Fruit fly (Drosophila melanogaster) whole organism, embryonic: ENCODE data around the gene RhoGAP100F.

ENCODE experiments used
- Bgb ChIP-seq: fragments of 200-800 bp; sonication (Bioruptor generic); IDR thresholded peaks from 2 replicates; pipeline ENCODE4 v1.3.6; 2022; ENCODE audit warnings: missing biosample characterization, missing genetic modification characterization; ENCODE audit not compliant: partially characterized antibody
- C15 ChIP-seq: fragments of 200-800 bp; sonication (Bioruptor generic); IDR thresholded peaks from 3 replicates; pipeline ENCODE4 v1.3.6; 2022; ENCODE audit warnings: missing biosample characterization, missing genetic modification characterization
- CG10147 ChIP-seq: fragments of 200-800 bp; sonication (Bioruptor generic); optimal IDR thresholded peaks from 2 replicates; lab custom pipeline; 2019; ENCODE audit warnings: missing biosample characterization, mild to moderate bottlenecking, missing genetic modification characterization, moderate library complexity
- CG10979 ChIP-seq: fragments of 200-800 bp; sonication (Bioruptor generic); optimal IDR thresholded peaks from 2 replicates; lab custom pipeline; 2018; ENCODE audit warnings: missing biosample characterization, mild to moderate bottlenecking, missing genetic modification characterization, moderate library complexity
- CG13287 ChIP-seq: fragments of 200-800 bp; sonication (Bioruptor generic); IDR thresholded peaks from 2 replicates; pipeline ENCODE4 v1.3.6; 2022; ENCODE audit warnings: missing biosample characterization, missing genetic modification characterization; ENCODE audit not compliant: partially characterized antibody
- CG16779 ChIP-seq: fragments of 200-800 bp; sonication (Bioruptor generic); IDR thresholded peaks from 2 replicates; pipeline ENCODE4 v1.3.6; 2022; ENCODE audit warnings: missing biosample characterization, missing genetic modification characterization
- CG16813 ChIP-seq: fragments of 200-800 bp; sonication (Bioruptor generic); IDR thresholded peaks from 3 replicates; pipeline ENCODE4 v1.3.6; 2022; ENCODE audit warnings: missing biosample characterization, missing genetic modification characterization; ENCODE audit not compliant: partially characterized antibody
- CG17359 ChIP-seq: fragments of 200-800 bp; sonication (Bioruptor generic); optimal IDR thresholded peaks from 3 replicates; lab custom pipeline; 2018; ENCODE audit warnings: missing biosample characterization, mild to moderate bottlenecking, missing genetic modification characterization, moderate library complexity
- CG17568 ChIP-seq: fragments of 200-800 bp; sonication (Bioruptor generic); optimal IDR thresholded peaks from 2 replicates; lab custom pipeline; 2018; ENCODE audit warnings: missing biosample characterization, mild to moderate bottlenecking, missing genetic modification characterization, moderate library complexity
- CG18599 ChIP-seq: fragments of 200-800 bp; sonication (Bioruptor generic); optimal IDR thresholded peaks from 3 replicates; lab custom pipeline; 2017; ENCODE audit warnings: missing biosample characterization, missing genetic modification characterization, mild to moderate bottlenecking, moderate library complexity, missing genetic modification reagents
- CG2116 ChIP-seq: fragments of 200-800 bp; sonication (Bioruptor generic); optimal IDR thresholded peaks from 3 replicates; lab custom pipeline; 2018; ENCODE audit warnings: missing biosample characterization, mild to moderate bottlenecking, missing genetic modification characterization
- CG2678 ChIP-seq: fragments of 200-800 bp; sonication (Bioruptor generic); optimal IDR thresholded peaks from 3 replicates; lab custom pipeline; 2019; ENCODE audit warnings: missing biosample characterization, mild to moderate bottlenecking, missing genetic modification characterization, moderate library complexity
- CG3065 ChIP-seq: fragments of 200-800 bp; sonication (Bioruptor generic); optimal IDR thresholded peaks from 2 replicates; lab custom pipeline; 2016; ENCODE audit warnings: missing biosample characterization, missing genetic modification characterization
- CG31224 ChIP-seq: fragments of 200-800 bp; sonication (Bioruptor generic); IDR thresholded peaks from 2 replicates; pipeline ENCODE4 v1.3.6; 2022; ENCODE audit warnings: missing biosample characterization, missing genetic modification characterization
- CG3407 ChIP-seq: fragments of 200-800 bp; sonication (Bioruptor generic); optimal IDR thresholded peaks from 2 replicates; lab custom pipeline; 2018; ENCODE audit warnings: missing biosample characterization, mild to moderate bottlenecking, missing genetic modification characterization
- CG4617 ChIP-seq: fragments of 200-800 bp; sonication (Bioruptor generic); optimal IDR thresholded peaks from 3 replicates; lab custom pipeline; 2016; ENCODE audit warnings: missing biosample characterization, missing genetic modification characterization, borderline replicate concordance
- CG5245 ChIP-seq: fragments of 200-800 bp; sonication (Bioruptor generic); optimal IDR thresholded peaks from 3 replicates; lab custom pipeline; 2016; ENCODE audit warnings: missing biosample characterization, missing genetic modification characterization
- CG5953 ChIP-seq: fragments of 200-800 bp; sonication (Bioruptor generic); IDR thresholded peaks from 2 replicates; pipeline ENCODE4 v1.3.6; 2022; ENCODE audit warnings: missing biosample characterization, missing genetic modification characterization
- CG6689 ChIP-seq: fragments of 200-800 bp; sonication (Bioruptor generic); IDR thresholded peaks from 2 replicates; pipeline ENCODE4 v1.3.6; 2022; ENCODE audit warnings: missing biosample characterization, missing genetic modification characterization
- CG8478 ChIP-seq: fragments of >200 bp; optimal IDR thresholded peaks from 2 replicates; lab custom pipeline; 2018
- CHES-1-like ChIP-seq: fragments of 200-800 bp; sonication (Bioruptor generic); optimal IDR thresholded peaks from 2 replicates; lab custom pipeline; 2016; ENCODE audit warnings: missing biosample characterization, missing genetic modification characterization
- Deaf1 ChIP-seq: fragments of 200-800 bp; optimal IDR thresholded peaks from 3 replicates; lab custom pipeline; 2019; ENCODE audit warnings: missing biosample characterization, mild to moderate bottlenecking, missing genetic modification characterization, moderate library complexity
- Dp ChIP-seq: fragments of 200-800 bp; sonication (Bioruptor generic); optimal IDR thresholded peaks from 2 replicates; lab custom pipeline; 2018; ENCODE audit warnings: missing biosample characterization, mild to moderate bottlenecking, missing genetic modification characterization, moderate library complexity
- H15 ChIP-seq: fragments of 200-800 bp; sonication (Bioruptor generic); IDR thresholded peaks from 3 replicates; pipeline ENCODE4 v1.3.6; 2022; ENCODE audit warnings: missing biosample characterization, missing genetic modification characterization
- HLHmδ ChIP-seq: fragments of 200-800 bp; sonication (Bioruptor generic); optimal IDR thresholded peaks from 2 replicates; lab custom pipeline; 2018; ENCODE audit warnings: missing biosample characterization, mild to moderate bottlenecking, missing genetic modification characterization, moderate library complexity
- HmgD ChIP-seq: fragments of 200-800 bp; sonication (Bioruptor generic); optimal IDR thresholded peaks from 3 replicates; lab custom pipeline; 2016; ENCODE audit warnings: missing biosample characterization, missing genetic modification characterization
- Lpt ChIP-seq: fragments of >200 bp; optimal IDR thresholded peaks from 2 replicates; lab custom pipeline; 2018; ENCODE audit warnings: missing biosample characterization, missing genetic modification characterization
- Meics ChIP-seq: fragments of 200-800 bp; sonication (Bioruptor generic); optimal IDR thresholded peaks from 2 replicates; lab custom pipeline; 2017; ENCODE audit warnings: missing biosample characterization, mild to moderate bottlenecking, missing genetic modification characterization
- Nf-YC ChIP-seq: fragments of 200-800 bp; optimal IDR thresholded peaks from 3 replicates; lab custom pipeline; 2019; ENCODE audit warnings: missing biosample characterization, mild to moderate bottlenecking, missing genetic modification characterization, moderate library complexity
- Oaz ChIP-seq: fragments of 200-800 bp; sonication (Bioruptor generic); IDR thresholded peaks from 2 replicates; pipeline ENCODE4 v1.3.6; 2022; ENCODE audit warnings: missing biosample characterization, missing genetic modification characterization
- Poxn ChIP-seq: fragments of 200-800 bp; sonication (Bioruptor generic); IDR thresholded peaks from 2 replicates; pipeline ENCODE4 v1.3.6; 2022; ENCODE audit warnings: missing biosample characterization, missing genetic modification characterization
- Spps ChIP-seq: fragments of 200-800 bp; sonication (Bioruptor generic); optimal IDR thresholded peaks from 2 replicates; lab custom pipeline; 2018; ENCODE audit warnings: missing biosample characterization, mild to moderate bottlenecking, missing genetic modification characterization
- Ssrp ChIP-seq: fragments of 200-800 bp; sonication (Bioruptor generic); optimal IDR thresholded peaks from 2 replicates; lab custom pipeline; 2018; ENCODE audit warnings: missing biosample characterization, mild to moderate bottlenecking, missing genetic modification characterization, moderate library complexity
- al ChIP-seq: fragments of 200-800 bp; sonication (Bioruptor generic); IDR thresholded peaks from 2 replicates; pipeline ENCODE4 v1.3.6; 2022; ENCODE audit warnings: missing biosample characterization, missing genetic modification characterization
- ap ChIP-seq: fragments of 200-800 bp; sonication (Bioruptor generic); IDR thresholded peaks from 2 replicates; pipeline ENCODE4 v1.3.6; 2022; ENCODE audit warnings: missing biosample characterization, missing genetic modification characterization
- caup ChIP-seq: fragments of 200-800 bp; sonication (Bioruptor generic); optimal IDR thresholded peaks from 3 replicates; lab custom pipeline; 2017; ENCODE audit warnings: missing biosample characterization, mild to moderate bottlenecking, missing genetic modification characterization, moderate library complexity; ENCODE audit not compliant: severe bottlenecking
- cg ChIP-seq: fragments of 200-800 bp; sonication (Bioruptor generic); optimal IDR thresholded peaks from 3 replicates; lab custom pipeline; 2019; ENCODE audit warnings: missing biosample characterization, mild to moderate bottlenecking, missing genetic modification characterization, moderate library complexity
- chm ChIP-seq: fragments of 200-800 bp; sonication (Bioruptor generic); IDR thresholded peaks from 2 replicates; pipeline ENCODE4 v1.3.6; 2022; ENCODE audit warnings: missing biosample characterization, missing genetic modification characterization
- crp ChIP-seq, 2 experiments: fragments of 200-800 bp; sonication (Bioruptor generic); optimal IDR thresholded peaks; 2 replicates in 1 of 2; 3 replicates in 1 of 2; lab custom pipeline; 2017; ENCODE audit warnings: missing biosample characterization in 2 of 2, missing genetic modification characterization in 2 of 2, mild to moderate bottlenecking in 1 of 2, moderate library complexity in 1 of 2
- ems ChIP-seq: fragments of 200-800 bp; sonication (Bioruptor generic); optimal IDR thresholded peaks from 3 replicates; lab custom pipeline; 2016; ENCODE audit warnings: missing biosample characterization, missing genetic modification characterization
- fd3F ChIP-seq: fragments of 200-800 bp; sonication (Bioruptor generic); optimal IDR thresholded peaks from 2 replicates; lab custom pipeline; 2018; ENCODE audit warnings: missing biosample characterization, mild to moderate bottlenecking, missing genetic modification characterization, moderate library complexity
- her ChIP-seq: fragments of 200-800 bp; sonication (Bioruptor generic); optimal IDR thresholded peaks from 2 replicates; lab custom pipeline; 2016; ENCODE audit warnings: missing biosample characterization, missing genetic modification characterization
- mam ChIP-seq: fragments of 200-800 bp; sonication (Bioruptor generic); optimal IDR thresholded peaks from 3 replicates; lab custom pipeline; 2016; ENCODE audit warnings: missing biosample characterization, missing genetic modification characterization
- oc ChIP-seq: fragments of 200-800 bp; sonication (Bioruptor generic); optimal IDR thresholded peaks from 2 replicates; lab custom pipeline; 2018; ENCODE audit warnings: missing biosample characterization, mild to moderate bottlenecking, missing genetic modification characterization, moderate library complexity
- odd ChIP-seq: fragments of 200-800 bp; sonication (Bioruptor generic); optimal IDR thresholded peaks from 2 replicates; lab custom pipeline; 2017; ENCODE audit warnings: missing biosample characterization, mild to moderate bottlenecking, missing genetic modification characterization
- pnt ChIP-seq: fragments of 200-800 bp; sonication (Bioruptor generic); optimal IDR thresholded peaks from 3 replicates; lab custom pipeline; 2016; ENCODE audit warnings: missing biosample characterization, missing genetic modification characterization
- run ChIP-seq: fragments of 200-800 bp; sonication (Bioruptor generic); optimal IDR thresholded peaks from 3 replicates; lab custom pipeline; 2018; ENCODE audit warnings: missing biosample characterization, mild to moderate bottlenecking, missing genetic modification characterization
- salm ChIP-seq: fragments of 200-800 bp; sonication (Bioruptor generic); optimal IDR thresholded peaks from 2 replicates; lab custom pipeline; 2018; ENCODE audit warnings: missing biosample characterization, mild to moderate bottlenecking, missing genetic modification characterization
- sens ChIP-seq: fragments of 200-800 bp; sonication (Bioruptor generic); peaks from one replicate; lab custom pipeline; 2016; ENCODE audit warnings: missing biosample characterization, missing genetic modification characterization
- unpg ChIP-seq: fragments of 200-800 bp; sonication (Bioruptor generic); optimal IDR thresholded peaks from 3 replicates; lab custom pipeline; 2018; ENCODE audit warnings: missing biosample characterization, mild to moderate bottlenecking, missing genetic modification characterization, moderate library complexity

The RhoGAP100F gene

dm6 chr3R:31771790-31772576 is 40.4 kb upstream of the RhoGAP100F start, which contains the start of the genes betaGlu and sip3 (continued):
- TF ChIP-seq fd3F (no peak), her (GFP tag; lab: Kevin White, UChicago) (no peak), CG31224 (GFP tag; lab: Robert Waterston, UW) (no peak), Spps (tag; lab: Kevin White, UChicago) (no peak), caup (GFP tag; lab: Kevin White, UChicago) (no peak), HmgD (GFP tag; lab: Kevin White, UChicago) (no peak), H15 (GFP tag; lab: Robert Waterston, UW) (no peak), CG10147 (GFP tag; lab: Kevin White, UChicago) (no peak), odd (GFP tag; lab: Kevin White, UChicago) (no peak), oc (tag; lab: Kevin White, UChicago) (no peak), al (GFP tag; lab: Robert Waterston, UW) (no peak), pnt (GFP tag; lab: Kevin White, UChicago) (no peak), chm (GFP tag; lab: Robert Waterston, UW) (no peak), CG10979 (no peak), CG8478 (lab: Kevin White, UChicago) (no peak), CG16813 (GFP tag; lab: Robert Waterston, UW) (peak; percentile 91), CG2116 (peak; percentile 89), HLHmδ (no peak), ap (GFP tag; lab: Robert Waterston, UW) (no peak), CG5245 (GFP tag; lab: Kevin White, UChicago) (no peak), cg (no peak), C15 (GFP tag; lab: Robert Waterston, UW) (no peak), Dp (GFP tag; lab: Kevin White, UChicago) (peak; percentile 56), ems (GFP tag; lab: Kevin White, UChicago) (no peak), CHES-1-like (no peak), Oaz (no peak), CG17359 (tag; lab: Kevin White, UChicago) (no peak), CG6689 (GFP tag; lab: Robert Waterston, UW) (no peak), unpg (GFP tag; lab: Kevin White, UChicago) (no peak), Lpt (no peak), Deaf1 (tag; lab: Kevin White, UChicago) (no peak), mam (GFP tag; lab: Kevin White, UChicago) (peak; percentile 15), run (no peak), CG3065 (no peak), CG13287 (peak; percentile 93), CG3407 (GFP tag; lab: Kevin White, UChicago) (no peak), CG17568 (GFP tag; lab: Kevin White, UChicago) (no peak), Nf-YC (peak; percentile 40), Bgb (GFP tag; lab: Robert Waterston, UW) (peak; percentile 92), CG4617 (peak; percentile 28), CG2678 (tag; lab: Kevin White, UChicago) (no peak), Poxn (no peak), crp (GFP tag; optimal IDR thresholded peaks at IDR 0.05; lab: Kevin White, UChicago) (peak in 1 of 2 experiments; percentile 48), CG16779 (GFP tag; lab: Robert Waterston, UW) (no peak), Ssrp (tag; lab: Kevin White, UChicago) (no peak), sens (GFP tag; lab: Kevin White, UChicago) (peak; percentile 83), CG5953 (no peak), CG18599 (GFP tag; lab: Kevin White, UChicago) (no peak), salm (tag; lab: Kevin White, UChicago) (no peak), Meics (no peak)
